Worm (Caenorhabditis elegans): ENCODE measurements around the gene F44E5.17.

- TF ChIP-seq him-1 (tag; optimal IDR thresholded peaks at IDR 0.05) (no peak), dao-5 (tag; optimal IDR thresholded peaks at IDR 0.05) (no peak), W03F9.2 (tag; optimal IDR thresholded peaks at IDR 0.05) (no peak)
Observed at ce11 chrII:11729757-11730535, 18.4 kb downstream of the F44E5.17 start.

Data from whole organism, L4/young adult.